Worm (Caenorhabditis elegans) whole organism, early embryonic: ENCODE results near the gene Y116A8C.468.

ENCODE experiments used
- B0310.2 ChIP-seq: sonication (generic microtip); optimal IDR thresholded peaks from 2 replicates; lab custom pipeline; 2016; ENCODE audit warnings: mild to moderate bottlenecking, missing genetic modification characterization, missing compliant biosample characterization
- F13C5.2 ChIP-seq: sonication (generic microtip); optimal IDR thresholded peaks from 2 replicates; lab custom pipeline; 2017; ENCODE audit warnings: mild to moderate bottlenecking, missing genetic modification characterization, inconsistent platforms, missing compliant biosample characterization
- aly-1 ChIP-seq: sonication (generic microtip); optimal IDR thresholded peaks from 2 replicates; lab custom pipeline; 2016; ENCODE audit warnings: missing genetic modification characterization, missing compliant biosample characterization
- ama-1 ChIP-seq: fragments of 150-350 bp; optimal IDR thresholded peaks from 2 replicates; lab custom pipeline; 2014
- ceh-13 ChIP-seq: fragments of 200-800 bp; sonication (Bioruptor generic); optimal IDR thresholded peaks from 2 replicates; lab custom pipeline; 2018; ENCODE audit warnings: mild to moderate bottlenecking, missing genetic modification characterization, missing compliant biosample characterization
- ceh-36 ChIP-seq: sonication (generic microtip); optimal IDR thresholded peaks from 2 replicates; lab custom pipeline; 2016; ENCODE audit warnings: missing genetic modification characterization, inconsistent platforms, missing compliant biosample characterization
- ets-7 ChIP-seq: sonication (generic microtip); optimal IDR thresholded peaks from 2 replicates; lab custom pipeline; 2016; ENCODE audit warnings: missing genotype, missing genetic modification characterization, missing compliant biosample characterization
- flt-1 ChIP-seq: fragments of 200-800 bp; sonication (Bioruptor generic); IDR thresholded peaks from 2 replicates; pipeline ENCODE4 v1.3.6; 2022; ENCODE audit warnings: missing genetic modification characterization, missing compliant biosample characterization
- hmbx-1 ChIP-seq: sonication (generic microtip); optimal IDR thresholded peaks from 2 replicates; lab custom pipeline; 2016; ENCODE audit warnings: mild to moderate bottlenecking, missing genetic modification characterization, missing compliant biosample characterization
- hmg-4 ChIP-seq: fragments of 200-800 bp; sonication (Bioruptor generic); optimal IDR thresholded peaks from 2 replicates; lab custom pipeline; 2018; ENCODE audit warnings: mild to moderate bottlenecking, missing genetic modification characterization, missing compliant biosample characterization
- hnd-1 ChIP-seq: sonication (generic microtip); optimal IDR thresholded peaks from 2 replicates; lab custom pipeline; 2016; ENCODE audit warnings: missing genetic modification characterization, missing compliant biosample characterization
- pes-1 ChIP-seq: fragments of 200-800 bp; sonication (Bioruptor generic); IDR thresholded peaks from 2 replicates; pipeline ENCODE4 v1.3.6; 2022; ENCODE audit warnings: missing genetic modification reagents, missing genetic modification characterization, missing compliant biosample characterization
- scrt-1 ChIP-seq: fragments of 200-800 bp; sonication (Bioruptor generic); IDR thresholded peaks from 2 replicates; pipeline ENCODE4 v1.3.6; 2022; ENCODE audit warnings: missing genetic modification characterization, missing compliant biosample characterization
- sea-1 ChIP-seq: fragments of 200-800 bp; sonication (Bioruptor generic); conservative IDR thresholded peaks from 2 replicates; pipeline ENCODE4 v1.3.6; 2022; ENCODE audit warnings: missing genetic modification characterization, missing compliant biosample characterization
- tbx-11 ChIP-seq: fragments of 200-800 bp; sonication (Bioruptor generic); IDR thresholded peaks from 2 replicates; pipeline ENCODE4 v1.3.6; 2022; ENCODE audit warnings: missing genetic modification characterization, missing compliant biosample characterization
- tbx-37 ChIP-seq: fragments of 200-800 bp; sonication (Bioruptor generic); conservative IDR thresholded peaks from 2 replicates; pipeline ENCODE4 v1.3.6; 2022; ENCODE audit warnings: missing genetic modification reagents, missing genetic modification characterization, missing compliant biosample characterization
- tra-4 ChIP-seq: sonication (generic microtip); optimal IDR thresholded peaks from 2 replicates; lab custom pipeline; 2017; ENCODE audit warnings: missing genetic modification characterization, missing compliant biosample characterization

Gene Y116A8C.468

DNA sequence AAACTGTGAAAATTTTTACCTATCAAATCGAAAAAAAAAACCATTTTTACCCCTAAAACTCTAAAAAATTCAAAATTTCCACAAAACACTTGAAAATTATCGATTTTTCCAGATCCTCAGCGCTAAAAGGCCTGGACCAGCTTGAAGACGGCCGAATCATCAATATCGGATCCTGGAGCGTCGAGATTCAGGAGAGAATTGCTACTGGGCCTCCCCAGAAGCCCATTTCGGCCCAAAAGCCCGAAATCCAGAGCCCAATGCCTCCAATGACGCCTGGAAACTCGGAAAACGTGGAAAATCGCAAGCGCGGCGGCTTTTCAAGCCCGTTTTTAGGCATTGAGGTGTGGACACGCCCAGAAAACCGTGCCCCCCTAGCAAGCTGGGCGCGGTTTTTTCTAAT, 34.2 kb downstream of the Y116A8C.468 start:
- no peak for TF ChIP-seq ama-1 (lab: Kevin White, UChicago)
- TF ChIP-seq tra-4 = no peak
- no peak for TF ChIP-seq ceh-36 (tag; lab: Kevin White, UChicago)
- TF ChIP-seq B0310.2 (tag; lab: Kevin White, UChicago) = no peak
- TF ChIP-seq pes-1 (GFP tag; lab: Robert Waterston, UW) = no peak
- TF ChIP-seq hmg-4 (GFP tag; lab: Kevin White, UChicago) = no peak
- TF ChIP-seq ets-7 (tag; lab: Kevin White, UChicago) = no peak
- TF ChIP-seq tbx-37 (GFP tag; lab: Robert Waterston, UW) = no peak
- no peak for TF ChIP-seq ceh-13 (GFP tag; lab: Kevin White, UChicago)
- TF ChIP-seq sea-1 (GFP tag; lab: Robert Waterston, UW) = no peak
- no peak for TF ChIP-seq flt-1 (GFP tag; lab: Robert Waterston, UW)
- no peak for TF ChIP-seq tbx-11 (GFP tag; lab: Robert Waterston, UW)
- no peak for TF ChIP-seq F13C5.2 (tag; lab: Kevin White, UChicago)
- TF ChIP-seq hnd-1 (tag; lab: Kevin White, UChicago) = no peak
- TF ChIP-seq aly-1 (tag; lab: Kevin White, UChicago) = no peak
- no peak for TF ChIP-seq hmbx-1 (tag; lab: Kevin White, UChicago)
- TF ChIP-seq scrt-1 (GFP tag; lab: Robert Waterston, UW) = no peak

DNA sequence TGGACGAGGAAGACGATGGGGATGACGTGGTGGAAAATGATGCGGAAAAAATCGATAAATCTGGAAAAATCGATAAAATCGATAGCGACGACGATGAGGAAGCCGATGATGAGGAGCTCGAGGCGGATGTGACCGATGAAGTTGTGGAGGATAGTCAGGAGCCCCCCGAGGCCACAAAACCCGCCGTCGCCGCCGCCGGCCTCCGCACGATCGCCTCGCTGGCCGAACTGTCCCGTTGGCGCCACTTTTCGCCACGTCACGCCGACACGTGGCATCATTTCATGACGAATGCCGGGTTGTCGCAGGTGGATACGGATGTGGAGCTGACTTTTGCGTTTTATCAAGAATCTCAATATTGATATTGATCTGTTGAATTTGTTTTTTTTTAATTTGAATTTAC, 44.3 kb downstream of the Y116A8C.468 start:
- TF ChIP-seq pes-1 (GFP tag; lab: Robert Waterston, UW) (no peak), ceh-36 (tag; lab: Kevin White, UChicago) (no peak), tbx-11 (GFP tag; lab: Robert Waterston, UW) (no peak), tbx-37 (GFP tag; lab: Robert Waterston, UW) (no peak), hnd-1 (tag; lab: Kevin White, UChicago) (no peak), sea-1 (GFP tag; lab: Robert Waterston, UW) (no peak), ceh-13 (GFP tag; lab: Kevin White, UChicago) (no peak), B0310.2 (tag; lab: Kevin White, UChicago) (no peak), tra-4 (no peak), flt-1 (GFP tag; lab: Robert Waterston, UW) (no peak), hmbx-1 (tag; lab: Kevin White, UChicago) (no peak), ets-7 (tag; lab: Kevin White, UChicago) (no peak), hmg-4 (GFP tag; lab: Kevin White, UChicago) (no peak), F13C5.2 (tag; lab: Kevin White, UChicago) (no peak), scrt-1 (GFP tag; lab: Robert Waterston, UW) (no peak), aly-1 (tag; lab: Kevin White, UChicago) (no peak), ama-1 (lab: Kevin White, UChicago) (no peak)
